Worm (Caenorhabditis elegans): ENCODE data around the gene cks-1.
A peak's percentile ranks its signal among the peaks of the same experiment; 100 is the strongest.

DNA sequence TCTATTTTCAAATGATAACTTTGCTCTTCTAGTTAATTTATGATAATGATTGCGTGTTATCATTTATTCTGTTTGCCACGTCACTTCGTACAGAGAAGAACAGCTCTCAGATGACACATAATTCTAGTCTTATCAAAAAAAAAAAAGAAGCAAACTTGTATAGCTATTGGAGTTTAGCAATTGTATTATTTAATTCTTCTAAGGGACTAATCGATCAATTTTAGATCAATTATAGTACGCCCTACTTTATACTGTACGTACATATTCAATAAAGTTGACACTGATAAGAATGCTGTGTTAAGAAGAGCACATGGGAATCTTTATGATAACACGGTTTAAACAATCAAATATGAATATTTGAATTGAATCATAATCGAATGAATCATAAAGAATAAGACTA lies 28.6 kb downstream of the cks-1 start:
- TF ChIP-seq ceh-9 (tag; optimal IDR thresholded peaks at IDR 0.05) (no peak), ztf-11 (tag; optimal IDR thresholded peaks at IDR 0.05) (no peak), ama-1 (optimal IDR thresholded peaks at IDR 0.05) (no peak), snpc-4 (tag; optimal IDR thresholded peaks at IDR 0.05) (no peak), unc-62 (GFP tag; optimal IDR thresholded peaks at IDR 0.05) (no peak), mdl-1 (tag; optimal IDR thresholded peaks at IDR 0.05) (no peak), aly-2 (tag; optimal IDR thresholded peaks at IDR 0.05) (no peak), pqm-1 (tag; optimal IDR thresholded peaks at IDR 0.05) (peak; percentile 46)

Data from whole organism, L3 larva.